Worm (Caenorhabditis elegans): Measurements from ENCODE around the gene ptb-1.

The ptb-1 gene

DNA sequence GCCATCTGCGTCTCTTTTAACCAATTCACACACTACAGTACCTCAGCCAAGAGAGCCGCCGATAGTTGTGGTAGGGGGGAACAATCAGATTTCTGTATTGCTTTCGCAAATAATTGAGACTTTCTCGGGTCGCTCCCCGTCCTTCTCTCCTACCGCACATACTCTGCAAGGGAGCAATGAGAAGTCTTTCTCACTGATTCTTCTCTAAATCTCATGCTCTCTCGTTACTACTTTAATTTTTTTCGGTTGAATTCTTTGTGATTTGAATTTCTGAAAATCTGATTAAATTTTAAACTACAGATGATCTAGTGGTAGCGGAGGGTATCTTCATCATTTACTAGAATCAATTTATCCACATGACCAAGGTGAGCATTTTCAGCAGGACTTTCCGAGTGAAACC, at the start of gene ptb-1:
TSS of gene ptb-1 (plus strand) at position 301 of the 400 bp plus-strand sequence.
- TF ChIP-seq W03F9.2 (tag; optimal IDR thresholded peaks at IDR 0.05) (no peak), him-1 (tag; optimal IDR thresholded peaks at IDR 0.05) (no peak)

DNA sequence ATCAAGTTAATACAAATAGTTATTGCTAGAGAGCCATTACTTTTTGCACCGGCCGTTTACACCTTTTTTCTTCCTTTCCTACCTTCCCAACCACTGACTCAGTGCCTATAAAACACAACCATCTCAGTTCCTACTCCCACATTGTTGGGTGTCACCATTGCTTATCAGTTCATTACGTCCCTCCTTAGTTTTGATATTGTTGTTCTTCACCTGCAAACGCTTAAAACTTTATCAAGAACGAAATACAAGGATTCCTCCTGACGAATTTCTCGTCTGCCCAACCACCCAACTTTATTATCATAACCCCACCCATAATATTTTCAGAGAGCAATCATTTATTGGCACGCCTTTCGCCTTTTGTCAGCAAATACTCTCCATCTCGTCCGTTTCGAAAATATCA, 48.3 kb upstream of the ptb-1 start:
- TF ChIP-seq dao-5 (tag; optimal IDR thresholded peaks at IDR 0.05) (no peak), him-1 (tag; optimal IDR thresholded peaks at IDR 0.05) (no peak), W03F9.2 (tag; optimal IDR thresholded peaks at IDR 0.05) (no peak)

DNA sequence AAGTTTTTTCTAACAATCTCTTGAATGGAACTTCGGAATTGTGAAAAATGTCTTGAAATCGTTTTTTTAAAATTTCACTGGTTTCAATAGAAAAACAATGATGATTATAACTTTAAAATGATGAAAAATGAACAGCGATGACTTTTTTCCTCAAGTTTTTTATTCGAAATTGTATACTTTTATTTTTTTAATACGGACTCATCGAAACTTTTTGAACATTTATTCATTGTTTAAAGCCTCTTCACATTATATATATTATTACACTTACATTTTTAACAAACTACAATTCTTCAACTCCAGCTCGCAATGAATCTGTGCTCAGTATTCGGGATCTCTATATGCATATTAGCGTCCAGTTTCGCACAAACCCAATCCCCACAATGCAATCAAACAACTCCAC, 47.4 kb upstream of the ptb-1 start, which contains the start of gene M28.8:
TSS of gene M28.8 (plus strand) at position 301 of the 400 bp plus-strand sequence.
- no peak for TF ChIP-seq dao-5 (tag; optimal IDR thresholded peaks at IDR 0.05)
- no peak for TF ChIP-seq W03F9.2 (tag; optimal IDR thresholded peaks at IDR 0.05)
- TF ChIP-seq him-1 (tag; optimal IDR thresholded peaks at IDR 0.05) = no peak

DNA sequence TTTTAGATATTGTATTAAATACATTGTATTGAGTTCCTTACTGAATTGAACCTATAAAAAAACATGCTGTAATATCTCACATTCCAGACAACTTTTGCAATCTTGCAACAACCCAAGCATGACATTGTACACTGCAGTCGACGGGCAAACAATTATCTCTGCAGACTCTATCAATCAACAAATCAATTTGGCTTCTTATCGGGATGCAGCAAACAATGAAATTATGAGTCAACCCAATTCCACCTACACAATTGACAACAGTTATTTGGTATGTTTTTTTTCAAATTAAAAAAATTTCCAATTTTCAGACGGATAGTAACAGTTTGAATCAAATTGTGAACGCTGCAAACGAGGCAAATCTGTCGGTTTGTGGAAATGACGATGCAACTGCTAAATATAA, 44.5 kb upstream of the ptb-1 start:
- no peak for TF ChIP-seq W03F9.2 (tag; optimal IDR thresholded peaks at IDR 0.05)
- no peak for TF ChIP-seq him-1 (tag; optimal IDR thresholded peaks at IDR 0.05)
- TF ChIP-seq dao-5 (tag; optimal IDR thresholded peaks at IDR 0.05) = no peak

DNA sequence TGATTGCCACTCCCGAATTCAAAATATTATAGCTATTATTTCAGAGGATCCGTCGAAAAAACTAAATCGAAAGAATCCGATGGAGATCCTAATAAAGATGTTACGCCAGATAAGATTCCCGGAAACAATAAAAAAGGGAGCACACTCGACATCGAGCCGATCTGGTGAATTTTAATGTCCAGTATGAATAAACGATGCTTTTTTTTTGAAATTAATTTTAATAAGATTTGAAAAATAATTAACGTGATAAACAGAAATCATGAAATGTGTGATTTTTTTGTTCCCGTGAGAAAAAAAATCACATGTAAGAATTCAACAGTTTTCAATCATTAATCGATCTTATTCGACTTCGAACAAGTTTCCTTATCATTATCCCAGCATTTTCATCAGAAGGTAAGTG, 36.3 kb upstream of the ptb-1 start, which contains the start of gene M28.9:
TSS of gene M28.9 (plus strand) at position 301 of the 400 bp plus-strand sequence.
- no peak for TF ChIP-seq dao-5 (tag; optimal IDR thresholded peaks at IDR 0.05)
- TF ChIP-seq W03F9.2 (tag; optimal IDR thresholded peaks at IDR 0.05) = no peak
- TF ChIP-seq him-1 (tag; optimal IDR thresholded peaks at IDR 0.05) = no peak

DNA sequence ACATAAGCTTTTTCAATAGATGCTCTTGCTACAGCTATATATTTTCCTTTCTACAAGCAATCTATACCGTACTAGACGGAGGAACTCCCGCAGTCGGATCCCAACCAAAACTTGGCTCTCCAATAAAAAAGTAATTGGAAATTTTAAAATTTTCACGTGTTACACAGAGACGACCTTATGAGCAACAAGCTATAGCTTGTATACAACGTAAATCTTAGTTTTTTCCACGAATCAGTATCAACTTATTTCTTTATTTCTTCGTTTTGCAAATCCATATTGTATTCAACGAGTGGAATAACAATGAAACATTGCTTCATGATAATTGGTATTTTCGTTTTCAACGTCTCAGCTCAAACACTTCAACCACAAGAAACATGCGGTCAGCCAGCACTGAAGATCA, 32.0 kb upstream of the ptb-1 start, which contains the start of gene M28.4:
TSS of gene M28.4 (plus strand) at position 301 of the 400 bp plus-strand sequence.
- TF ChIP-seq W03F9.2 (tag; optimal IDR thresholded peaks at IDR 0.05) (no peak), dao-5 (tag; optimal IDR thresholded peaks at IDR 0.05) (no peak), him-1 (tag; optimal IDR thresholded peaks at IDR 0.05) (no peak)

DNA sequence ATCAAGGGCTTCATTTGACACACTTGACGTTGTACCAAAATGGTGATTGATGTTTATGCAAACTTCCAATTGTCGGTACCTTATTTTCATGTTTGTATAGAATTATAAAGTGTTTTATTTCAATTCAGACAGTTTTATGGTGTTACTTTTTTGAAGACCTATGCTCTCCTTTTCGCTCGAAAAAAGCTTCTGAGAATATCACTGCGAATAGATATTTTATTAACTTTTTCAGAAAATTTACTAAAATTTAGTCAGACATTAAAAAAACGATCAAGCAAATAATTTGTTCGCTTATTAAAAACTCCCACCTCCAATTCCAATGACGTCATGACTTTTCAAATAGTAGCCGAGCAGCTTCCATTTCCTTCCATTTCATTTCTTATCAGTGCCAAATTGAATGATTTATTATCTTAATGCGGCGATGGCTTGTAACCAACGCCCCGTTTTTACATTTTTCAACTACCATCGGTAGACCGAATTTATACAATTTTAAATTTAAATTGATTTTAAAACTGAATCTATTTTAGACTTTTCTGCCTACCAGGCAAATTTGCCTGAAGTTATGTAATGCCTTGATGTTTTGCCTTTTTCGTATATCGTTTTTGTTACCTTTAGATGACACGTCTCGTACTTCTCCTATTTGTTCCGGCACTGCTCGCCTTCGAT, 28.4 kb upstream of the ptb-1 start, which contains the start of gene M28.10:
TSS of gene M28.10 (plus strand) at position 616 of the 666 bp plus-strand sequence.
- TF ChIP-seq W03F9.2 (tag; optimal IDR thresholded peaks at IDR 0.05) (no peak), dao-5 (tag; optimal IDR thresholded peaks at IDR 0.05) (no peak), him-1 (tag; optimal IDR thresholded peaks at IDR 0.05) (no peak)

DNA sequence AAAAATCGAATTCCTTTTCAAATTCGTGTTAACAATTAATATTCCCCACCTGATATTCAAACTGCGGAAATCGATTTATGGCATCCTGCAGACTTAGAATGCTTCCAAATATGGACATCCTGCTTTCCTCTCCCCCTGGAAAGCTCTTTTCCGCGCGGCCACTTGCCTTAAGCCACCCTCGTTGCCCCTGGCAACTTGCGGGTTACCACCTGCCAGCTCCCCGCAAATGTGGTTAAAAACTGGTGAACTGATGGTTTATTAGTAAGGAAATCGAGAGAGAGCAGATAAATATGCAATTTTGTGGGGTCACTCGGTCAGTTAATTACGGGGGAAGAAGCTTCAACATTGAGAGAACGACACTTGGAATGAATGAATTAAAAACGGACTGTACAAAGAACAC, 23.3 kb upstream of the ptb-1 start, which contains the start of gene nphp-1:
TSS of gene nphp-1 (minus strand) at position 145 of the 400 bp plus-strand sequence.
- TF ChIP-seq him-1 (tag; optimal IDR thresholded peaks at IDR 0.05) = no peak

DNA sequence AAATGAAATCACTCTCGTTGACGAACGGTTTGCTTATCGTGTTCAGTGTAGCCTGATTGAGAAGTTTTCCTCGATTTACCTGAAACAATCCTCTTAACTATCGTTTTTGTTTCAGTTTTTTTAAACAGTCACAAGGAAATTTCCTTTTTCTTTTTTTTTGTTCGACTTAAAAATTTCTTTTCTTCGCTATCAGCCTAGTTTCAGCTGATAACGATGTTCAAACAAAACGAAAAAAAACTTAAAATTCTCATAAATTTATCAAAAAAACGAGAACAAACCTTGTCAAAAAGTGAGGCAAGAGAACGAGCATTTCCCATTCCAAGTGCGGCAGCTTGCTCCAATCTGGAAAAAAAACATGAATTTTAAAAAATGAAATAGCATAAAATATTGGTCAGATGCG, 21.8 kb upstream of the ptb-1 start:
- TF ChIP-seq W03F9.2 (tag; optimal IDR thresholded peaks at IDR 0.05) = no peak

DNA sequence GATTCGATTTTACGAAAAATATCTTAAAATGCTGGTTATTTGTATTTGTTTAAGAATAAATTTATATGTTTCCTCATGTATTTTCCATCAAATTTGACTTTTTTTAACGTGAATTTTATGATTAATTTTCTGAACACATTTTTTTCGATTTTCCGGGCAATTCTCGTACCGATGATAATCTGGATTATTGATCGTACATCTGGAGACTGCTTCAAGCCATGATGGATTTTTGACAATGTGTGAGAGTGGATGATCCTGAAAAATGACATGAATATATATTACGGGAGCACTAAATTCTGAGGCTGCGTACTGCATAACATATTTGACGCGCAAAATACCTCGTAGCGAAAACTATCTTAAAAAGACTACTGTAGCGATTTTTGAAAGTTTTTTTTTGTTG, 21.0 kb upstream of the ptb-1 start:
- no peak for TF ChIP-seq W03F9.2 (tag; optimal IDR thresholded peaks at IDR 0.05)
- no peak for TF ChIP-seq him-1 (tag; optimal IDR thresholded peaks at IDR 0.05)
- TF ChIP-seq dao-5 (tag; optimal IDR thresholded peaks at IDR 0.05) = no peak

DNA sequence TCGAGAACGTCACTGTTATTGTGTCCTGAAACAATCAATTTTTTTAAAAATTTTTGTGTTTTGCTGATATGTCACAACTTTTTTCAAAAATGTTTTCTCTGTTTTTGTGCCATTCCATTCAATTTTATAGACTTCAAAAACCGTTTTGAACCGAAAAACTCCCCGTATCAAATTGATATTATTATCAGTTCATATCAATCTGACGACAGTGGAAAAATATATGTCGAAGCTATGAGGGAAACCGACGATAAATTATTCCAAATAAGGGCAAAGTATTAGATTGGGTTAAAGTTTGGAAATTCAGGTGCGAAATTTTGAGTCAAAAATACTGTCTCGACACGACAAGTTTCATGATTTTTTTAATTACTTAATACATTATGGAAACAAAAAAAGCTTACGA, 19.0 kb upstream of the ptb-1 start:
- TF ChIP-seq dao-5 (tag; optimal IDR thresholded peaks at IDR 0.05) (no peak), W03F9.2 (tag; optimal IDR thresholded peaks at IDR 0.05) (no peak), him-1 (tag; optimal IDR thresholded peaks at IDR 0.05) (no peak)

DNA sequence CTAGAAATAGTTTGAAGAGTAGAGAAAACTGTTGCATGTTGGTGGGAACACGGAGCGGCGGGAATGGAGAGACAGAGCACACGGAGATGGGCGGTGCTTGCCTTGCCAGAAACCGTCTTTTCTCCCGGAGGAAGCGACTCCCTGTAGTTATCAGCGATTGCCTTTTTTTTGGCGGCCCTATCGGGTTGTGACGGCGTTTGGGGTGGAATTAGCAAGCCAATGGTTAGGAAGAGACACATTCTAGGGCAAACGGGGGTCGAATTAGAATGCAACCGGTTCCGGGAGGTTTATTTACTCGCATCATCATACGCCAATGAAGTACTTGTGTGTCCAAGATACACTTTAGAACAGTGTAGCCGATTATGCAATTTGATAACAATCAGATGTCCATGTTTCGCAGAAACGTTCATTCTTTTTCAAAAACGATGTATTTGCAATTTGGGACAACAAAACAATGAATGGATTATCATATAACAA, 17.7 kb upstream of the ptb-1 start, which contains the start of gene lact-3:
TSS of gene lact-3 (minus strand) at position 51 of the 477 bp plus-strand sequence.
- TF ChIP-seq him-1 (tag; optimal IDR thresholded peaks at IDR 0.05) = no peak
- TF ChIP-seq dao-5 (tag; optimal IDR thresholded peaks at IDR 0.05) = no peak
- TF ChIP-seq W03F9.2 (tag; optimal IDR thresholded peaks at IDR 0.05) = no peak

DNA sequence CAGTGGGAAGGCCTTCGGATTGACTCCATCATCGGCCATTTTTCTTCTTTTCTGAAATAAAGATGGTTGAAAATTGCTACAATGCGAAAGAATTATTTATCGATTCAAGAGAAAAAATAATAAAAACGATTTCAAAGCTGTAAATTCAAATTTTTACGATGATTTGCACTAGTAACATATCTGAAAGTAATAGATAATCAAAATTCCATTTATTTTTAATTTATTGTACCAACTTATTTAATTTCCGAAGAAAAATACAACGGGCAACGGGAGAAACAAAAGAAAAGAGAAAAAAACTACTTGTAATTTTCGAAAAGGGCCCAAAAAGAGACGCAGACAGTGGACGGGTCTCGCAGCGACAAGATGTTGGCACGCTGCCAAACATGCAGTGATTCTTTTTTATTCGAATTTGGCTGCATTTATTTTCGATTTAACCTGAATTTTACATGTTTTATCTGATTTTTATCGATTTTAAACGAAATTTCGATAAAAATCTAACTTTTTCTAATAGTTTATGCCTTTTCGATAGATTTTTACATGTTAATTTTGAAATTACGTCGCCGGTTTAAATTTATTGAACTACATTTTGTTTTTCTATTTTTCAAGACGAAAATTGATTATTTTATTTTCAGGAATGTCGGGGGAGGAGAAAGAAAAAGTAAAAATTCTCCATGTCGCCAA, 16.7 kb upstream of the ptb-1 start, which contains the start of the genes snu-13 and rsp-7:
TSS of gene snu-13 (minus strand) at position 51 of the 681 bp plus-strand sequence.
TSS of gene rsp-7 (plus strand) at position 631 of the 681 bp plus-strand sequence.
- TF ChIP-seq him-1 (tag; optimal IDR thresholded peaks at IDR 0.05) = no peak
- peak; percentile 90 for TF ChIP-seq W03F9.2 (tag; optimal IDR thresholded peaks at IDR 0.05)
- no peak for TF ChIP-seq dao-5 (tag; optimal IDR thresholded peaks at IDR 0.05)

DNA sequence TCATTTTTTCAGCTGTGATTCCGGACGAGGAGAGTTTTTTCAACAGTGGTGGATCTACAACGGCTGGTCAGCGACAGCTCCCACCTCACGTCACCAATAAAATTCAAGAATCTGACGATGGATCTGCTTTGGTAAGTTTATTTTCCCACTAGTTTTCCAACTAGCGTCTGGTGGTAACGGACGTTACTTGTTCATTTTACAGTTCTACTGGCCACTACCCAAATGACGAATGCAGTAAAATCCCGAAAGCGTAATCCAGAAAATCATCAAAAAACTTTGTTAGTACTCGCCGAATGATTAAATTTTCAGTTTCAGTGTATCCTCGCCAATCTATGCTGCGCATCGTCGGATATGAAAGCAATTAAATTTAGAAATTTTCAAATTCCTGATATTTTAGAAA, 15.8 kb upstream of the ptb-1 start:
- no peak for TF ChIP-seq dao-5 (tag; optimal IDR thresholded peaks at IDR 0.05)
